Worm (Caenorhabditis elegans): ENCODE results near the gene C46C11.4.

Gene C46C11.4

DNA sequence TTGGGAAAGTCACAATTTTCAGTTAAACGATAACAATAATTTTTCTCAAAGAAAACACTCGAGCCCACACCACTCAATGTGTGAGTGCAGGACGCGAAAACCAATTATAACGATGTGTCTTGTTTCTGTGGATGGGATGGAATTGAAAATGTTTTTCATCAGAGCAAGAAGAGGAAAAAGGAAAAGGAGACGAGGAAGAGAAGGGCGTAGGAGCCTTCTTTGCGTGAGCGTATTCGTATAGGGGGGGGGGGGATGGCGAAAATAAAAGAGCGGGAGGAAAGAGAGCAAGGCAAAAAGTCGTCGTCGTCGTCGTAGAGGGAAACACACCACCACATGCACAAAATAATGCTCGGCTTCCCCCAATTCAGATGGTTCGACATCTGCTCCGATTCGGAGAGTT lies 27.0 kb downstream of the C46C11.4 start:
- TF ChIP-seq fkh-10 (GFP tag; optimal IDR thresholded peaks at IDR 0.05) (peak; percentile 3), lin-39 (tag; optimal IDR thresholded peaks at IDR 0.05) (peak; percentile 37), snpc-4 (tag; optimal IDR thresholded peaks at IDR 0.05) (no peak)

DNA sequence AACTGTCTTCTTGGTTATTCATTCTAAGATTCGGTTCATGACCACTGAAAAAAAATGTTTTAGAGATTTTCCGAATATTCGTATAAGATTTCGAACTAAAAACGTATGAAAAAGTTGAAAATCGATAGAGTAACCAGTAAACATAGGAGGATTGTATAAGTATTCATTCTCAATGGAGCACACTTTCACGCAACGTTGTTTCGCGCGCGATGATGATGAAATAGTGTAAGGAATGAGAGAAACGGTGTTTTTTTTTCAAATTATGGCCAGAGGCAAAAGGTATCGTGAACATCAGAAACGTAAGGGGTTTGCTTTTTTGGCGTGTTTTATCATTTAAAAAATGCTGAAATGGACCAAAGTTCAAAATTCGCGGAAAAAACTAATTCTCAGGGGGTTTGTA lies 27.4 kb downstream of the C46C11.4 start, which contains the start of gene pqn-65:
pqn-65 (minus strand) TSS at position 54 of the 400 bp plus-strand sequence.
- TF ChIP-seq fkh-2 (tag; optimal IDR thresholded peaks at IDR 0.05), result no peak
- TF ChIP-seq tbx-2 (tag; optimal IDR thresholded peaks at IDR 0.05), result no peak
- no peak for TF ChIP-seq nhr-43 (tag; optimal IDR thresholded peaks at IDR 0.05; ENCODE audit: poor library complexity, severe bottlenecking)
- TF ChIP-seq nhr-23 (tag; optimal IDR thresholded peaks at IDR 0.05), result no peak
- TF ChIP-seq nhr-25 (tag; optimal IDR thresholded peaks at IDR 0.05), result peak; percentile 36
- TF ChIP-seq nhr-12 (tag; optimal IDR thresholded peaks at IDR 0.05), result no peak
- TF ChIP-seq pha-4 (tag; optimal IDR thresholded peaks at IDR 0.05), result peak; percentile 73
- TF ChIP-seq unc-62 (GFP tag; optimal IDR thresholded peaks at IDR 0.05), result no peak
- no peak for TF ChIP-seq pqm-1 (tag; optimal IDR thresholded peaks at IDR 0.05)
- TF ChIP-seq daf-12 (tag; optimal IDR thresholded peaks at IDR 0.05), result no peak
- TF ChIP-seq eor-1 (tag; optimal IDR thresholded peaks at IDR 0.05), result no peak
- TF ChIP-seq aly-2 (tag; optimal IDR thresholded peaks at IDR 0.05), result no peak
- TF ChIP-seq nhr-77 (tag; optimal IDR thresholded peaks at IDR 0.05), result no peak
- TF ChIP-seq ceh-28 (tag; optimal IDR thresholded peaks at IDR 0.05), result peak; percentile 19
- no peak for TF ChIP-seq elt-3 (tag; optimal IDR thresholded peaks at IDR 0.05)
- TF ChIP-seq ZK546.5 (tag; optimal IDR thresholded peaks at IDR 0.05), result no peak
- no peak for TF ChIP-seq nhr-11 (tag; optimal IDR thresholded peaks at IDR 0.05)
- TF ChIP-seq jun-1 (tag; optimal IDR thresholded peaks at IDR 0.05), result no peak
- no peak for TF ChIP-seq ztf-4 (tag; optimal IDR thresholded peaks at IDR 0.05)
- no peak for TF ChIP-seq nhr-76 (tag; optimal IDR thresholded peaks at IDR 0.05)
- TF ChIP-seq sea-2 (GFP tag; optimal IDR thresholded peaks at IDR 0.05), result no peak
- TF ChIP-seq mdl-1 (tag; optimal IDR thresholded peaks at IDR 0.05), result no peak
- TF ChIP-seq skn-1 (tag; optimal IDR thresholded peaks at IDR 0.05), result no peak
- no peak for TF ChIP-seq hmg-11 (tag; optimal IDR thresholded peaks at IDR 0.05)
- TF ChIP-seq nhr-237 (tag; optimal IDR thresholded peaks at IDR 0.05), result no peak
- peak; percentile 38 for TF ChIP-seq egl-5 (tag; optimal IDR thresholded peaks at IDR 0.05)
- no peak for TF ChIP-seq zag-1 (tag; optimal IDR thresholded peaks at IDR 0.05)
- peak; percentile 12 for TF ChIP-seq elt-2 (tag; optimal IDR thresholded peaks at IDR 0.05)
- no peak for TF ChIP-seq mml-1 (tag; optimal IDR thresholded peaks at IDR 0.05)
- TF ChIP-seq nhr-28 (tag; optimal IDR thresholded peaks at IDR 0.05), result no peak
- TF ChIP-seq ztf-11 (tag; optimal IDR thresholded peaks at IDR 0.05), result no peak
- TF ChIP-seq R02D3.7 (tag; optimal IDR thresholded peaks at IDR 0.05), result no peak
- no peak for TF ChIP-seq ceh-9 (tag; optimal IDR thresholded peaks at IDR 0.05)
- no peak for TF ChIP-seq ceh-82 (tag; optimal IDR thresholded peaks at IDR 0.05)
- TF ChIP-seq nhr-67 (tag; optimal IDR thresholded peaks at IDR 0.05), result no peak
- TF ChIP-seq lsy-12 (tag; optimal IDR thresholded peaks at IDR 0.05), result no peak
- TF ChIP-seq ceh-16 (tag; optimal IDR thresholded peaks at IDR 0.05), result no peak
- peak; percentile 39 for TF ChIP-seq nfya-1 (tag; optimal IDR thresholded peaks at IDR 0.05; ENCODE audit: insufficient read depth)
- no peak for TF ChIP-seq ama-1 (optimal IDR thresholded peaks at IDR 0.05)
- no peak for TF ChIP-seq snpc-4 (tag; optimal IDR thresholded peaks at IDR 0.05)
- peak; percentile 25 for TF ChIP-seq lin-15B (tag; optimal IDR thresholded peaks at IDR 0.05)
- no peak for TF ChIP-seq elt-1 (tag; optimal IDR thresholded peaks at IDR 0.05)
- TF ChIP-seq egl-27 (tag; optimal IDR thresholded peaks at IDR 0.05), result no peak
- no peak for TF ChIP-seq fkh-10 (GFP tag; optimal IDR thresholded peaks at IDR 0.05)
- no peak for TF ChIP-seq fos-1 (tag; optimal IDR thresholded peaks at IDR 0.05)
